Fruit fly (Drosophila melanogaster): ENCODE results near the gene Utx.

The Utx gene

DNA sequence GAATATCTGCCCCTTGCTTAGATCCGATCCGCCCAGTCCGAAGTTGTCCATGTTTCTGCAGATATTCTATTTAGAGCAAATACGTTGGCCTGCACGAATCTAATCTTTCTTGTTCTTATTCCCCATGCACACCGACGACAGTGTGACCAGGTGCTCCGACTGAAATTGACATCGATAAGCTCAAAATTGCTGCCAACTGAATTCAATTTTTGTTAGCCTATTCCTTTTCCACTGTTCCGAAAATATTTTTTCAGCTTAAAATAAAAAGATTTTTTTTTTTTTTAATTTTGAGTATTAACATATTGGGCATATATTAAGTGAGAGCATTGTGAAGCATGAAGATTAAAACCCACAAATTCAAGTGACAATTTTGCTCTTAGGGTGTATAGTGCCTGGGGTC lies 25.2 kb upstream of the Utx start, which contains the start of gene nmd:
nmd (minus strand) TSS at position 162 of the 400 bp plus-strand sequence.
- no peak for TF ChIP-seq CG17801 (GFP tag; optimal IDR thresholded peaks at IDR 0.05; ENCODE audit: partially characterized antibody)

DNA sequence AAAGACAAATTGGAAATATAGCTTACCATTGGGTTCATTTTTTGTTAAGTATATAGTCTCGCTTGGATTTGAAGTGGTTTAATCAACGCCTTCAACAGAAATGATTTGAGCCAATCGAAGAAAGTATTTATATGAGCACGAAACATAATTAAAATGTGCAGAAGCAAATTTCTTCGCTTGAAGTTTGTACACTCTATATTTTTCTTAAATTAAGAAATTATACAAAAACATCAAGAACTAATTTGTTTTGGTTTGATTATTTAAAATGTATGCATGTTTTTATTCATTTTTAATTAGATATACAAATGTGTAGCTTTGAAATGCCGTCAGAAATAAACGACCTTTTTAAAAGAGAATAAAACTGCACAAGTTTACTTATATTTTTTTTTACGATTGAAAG lies 23.3 kb upstream of the Utx start, which contains the start of gene CG13138:
CG13138 (minus strand) TSS at position 101 of the 400 bp plus-strand sequence.
- TF ChIP-seq CG17801 (GFP tag; optimal IDR thresholded peaks at IDR 0.05; ENCODE audit: partially characterized antibody): no peak

DNA sequence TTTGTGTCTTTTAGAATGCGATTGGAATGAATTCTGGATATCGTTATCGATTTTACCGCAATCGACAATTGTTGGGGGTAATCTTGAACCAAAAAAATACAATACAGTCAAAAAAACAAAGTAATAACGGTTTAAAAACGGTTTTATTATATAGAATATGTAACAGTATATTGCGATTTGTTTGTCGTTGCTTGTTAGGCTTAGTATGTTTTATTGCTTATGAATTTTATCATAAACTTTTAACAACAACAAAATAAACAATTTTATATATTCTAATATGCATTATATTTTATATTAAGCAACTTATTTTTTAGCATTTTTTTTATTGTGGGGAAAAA lies 21.2 kb upstream of the Utx start, which contains the start of gene CYLD:
CYLD (minus strand) TSS at position 38 of the 338 bp plus-strand sequence.
- TF ChIP-seq CG17801 (GFP tag; optimal IDR thresholded peaks at IDR 0.05; ENCODE audit: partially characterized antibody): peak; percentile 66

DNA sequence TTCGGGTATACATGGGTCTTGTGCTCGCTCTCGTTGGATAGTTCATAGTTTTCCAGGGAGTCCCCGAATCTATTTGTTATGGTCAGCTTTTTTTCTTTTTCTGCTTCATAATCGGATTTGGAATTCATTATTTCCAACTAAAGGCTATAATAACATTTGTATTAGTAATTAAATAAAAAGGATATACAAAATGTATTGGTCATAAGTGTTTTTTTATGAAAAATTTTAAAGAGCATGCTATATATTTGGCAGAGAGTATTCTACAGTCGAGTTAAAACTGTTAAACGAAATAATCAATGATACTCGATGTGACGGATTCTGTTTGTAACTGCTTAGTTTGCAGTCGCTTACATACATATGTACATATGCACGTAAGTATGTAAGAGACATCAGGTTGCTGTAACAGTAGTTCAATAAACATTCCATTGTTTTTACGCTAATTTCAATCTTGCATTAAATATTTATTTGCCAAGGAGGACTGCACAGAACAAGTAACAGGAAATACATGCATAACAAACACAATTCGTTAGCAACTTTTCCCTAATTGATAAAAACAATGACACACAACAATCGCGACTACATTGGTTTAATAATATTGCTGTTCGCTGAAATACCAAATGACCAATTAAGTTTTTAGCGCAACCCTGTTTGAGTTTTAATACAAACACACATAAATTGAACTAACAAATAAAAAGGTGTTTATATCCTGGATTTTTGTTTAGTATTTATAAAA lies 20.6 kb upstream of the Utx start:
- TF ChIP-seq CG17801 (GFP tag; optimal IDR thresholded peaks at IDR 0.05; ENCODE audit: partially characterized antibody): no peak

DNA sequence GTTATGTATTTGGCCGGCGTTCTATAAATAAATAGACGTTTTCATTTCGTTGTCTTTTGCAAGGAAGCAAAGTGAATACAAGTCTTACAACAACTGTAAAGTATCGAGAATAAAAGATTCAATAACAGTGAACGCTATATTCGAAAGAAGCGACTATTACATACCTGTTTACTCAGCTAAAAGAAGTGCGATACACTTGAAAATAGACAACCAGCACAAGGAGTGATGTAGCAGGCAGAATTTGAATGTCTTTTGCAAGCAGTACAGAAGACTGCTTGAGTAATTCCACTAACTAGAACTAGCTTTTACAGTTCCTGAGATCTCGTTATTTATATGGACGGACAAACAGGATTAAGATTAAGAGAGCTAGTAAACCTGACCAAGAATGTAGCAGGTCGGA lies 19.7 kb upstream of the Utx start:
- TF ChIP-seq CG17801 (GFP tag; optimal IDR thresholded peaks at IDR 0.05; ENCODE audit: partially characterized antibody): no peak

DNA sequence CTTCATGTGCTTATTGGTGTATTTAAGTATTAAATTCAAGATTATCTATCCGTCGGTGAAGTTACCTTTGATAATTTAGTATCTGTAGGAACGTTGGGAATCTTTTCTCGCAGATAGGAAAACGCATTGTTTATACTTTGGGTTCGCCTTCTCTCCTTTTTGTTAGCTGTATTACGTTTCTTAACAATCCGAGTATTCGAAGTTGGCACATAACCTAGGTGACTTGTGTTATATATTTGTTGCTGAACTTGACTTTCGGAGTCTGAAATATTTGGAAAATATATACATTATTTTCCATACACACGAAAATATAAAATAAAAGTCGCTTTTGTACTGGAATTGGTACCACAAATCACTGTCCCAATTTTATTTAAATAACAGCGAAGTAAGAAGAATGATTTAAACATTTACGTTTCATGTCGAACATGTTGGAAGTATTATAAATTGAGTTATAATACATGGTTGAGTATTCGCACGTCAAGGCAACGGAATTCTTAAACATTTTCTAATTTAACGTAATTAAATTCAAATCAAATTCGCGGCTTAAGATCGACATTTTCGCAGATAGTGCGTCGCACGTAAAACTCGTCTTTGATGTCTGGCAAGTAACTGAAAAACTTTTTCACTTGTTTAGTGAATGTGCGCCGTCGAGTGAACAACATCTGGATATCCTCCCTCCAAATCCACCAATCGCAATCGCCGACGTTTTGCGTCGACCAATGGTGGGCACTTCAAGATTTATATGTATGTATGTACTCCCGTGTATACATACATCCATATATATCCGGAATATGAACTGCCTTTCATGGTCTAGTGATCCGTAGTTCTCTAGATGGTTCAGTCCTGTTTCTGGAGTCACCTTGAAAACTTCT lies 16.4 kb upstream of the Utx start, which contains the start of gene Hand:
Hand (minus strand) TSS at position 588 of the 872 bp plus-strand sequence.
- no peak for TF ChIP-seq CG17801 (GFP tag; optimal IDR thresholded peaks at IDR 0.05; ENCODE audit: partially characterized antibody)

DNA sequence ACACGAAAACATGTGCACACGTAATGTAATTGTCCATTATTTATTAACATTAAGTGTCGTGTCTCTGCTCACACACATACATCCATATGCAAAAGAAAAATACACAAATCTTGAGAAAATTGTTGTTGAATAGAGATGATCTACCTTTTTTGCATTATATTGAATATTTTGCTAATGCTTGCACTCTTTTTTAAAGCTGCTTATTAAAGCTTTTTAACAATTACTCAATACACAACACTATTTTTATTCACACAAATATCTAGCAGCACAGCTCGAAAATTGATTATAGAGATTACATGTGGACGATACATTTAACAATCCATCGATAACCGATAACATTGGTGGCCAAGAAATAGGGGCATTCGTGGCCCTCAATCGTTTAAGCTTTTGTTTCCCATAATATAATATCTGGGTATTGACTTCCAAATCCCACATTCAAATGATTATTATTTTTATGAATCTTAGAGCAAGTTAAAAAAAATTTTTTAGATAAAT lies 13.5 kb upstream of the Utx start, which contains the start of gene Ufd4:
Ufd4 (minus strand) TSS at position 300 of the 495 bp plus-strand sequence.
- peak; percentile 65 for TF ChIP-seq CG17801 (GFP tag; optimal IDR thresholded peaks at IDR 0.05; ENCODE audit: partially characterized antibody)

DNA sequence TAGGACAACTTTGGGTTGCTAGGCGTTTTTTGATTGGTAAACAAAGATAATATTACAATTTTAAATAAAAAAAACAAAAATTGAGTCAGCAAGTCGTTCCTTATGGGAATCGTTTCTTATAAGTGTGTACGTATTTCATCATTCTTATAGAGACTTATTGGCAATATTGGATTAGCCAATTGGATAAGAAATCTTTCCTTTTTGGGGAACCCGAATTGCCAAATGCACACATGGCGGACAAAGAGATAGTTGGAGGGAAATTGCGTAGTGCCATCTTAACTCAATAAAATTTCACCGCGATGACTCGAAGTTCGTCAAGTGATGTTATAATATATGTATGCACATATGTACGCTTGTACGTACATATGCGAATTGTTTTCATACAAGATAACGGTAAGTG lies 12.7 kb upstream of the Utx start:
- TF ChIP-seq CG17801 (GFP tag; optimal IDR thresholded peaks at IDR 0.05; ENCODE audit: partially characterized antibody): no peak

DNA sequence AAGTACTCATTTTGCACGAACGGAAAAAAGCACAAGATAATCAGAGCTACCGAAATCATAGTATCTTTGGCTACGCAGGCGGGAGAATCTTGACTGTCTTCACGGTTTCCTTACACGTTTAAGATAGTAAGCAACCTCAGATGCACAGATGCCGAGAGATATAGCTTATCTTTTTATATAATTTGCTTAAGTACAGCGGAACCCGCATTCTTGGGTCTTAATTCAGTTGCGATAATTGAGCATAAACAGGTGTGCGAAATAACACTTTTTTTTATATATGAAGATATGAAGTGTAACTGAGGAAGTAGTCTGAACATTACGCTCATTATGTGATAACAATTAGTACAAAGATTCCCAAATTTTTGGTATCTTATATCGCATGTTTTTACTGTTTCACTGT lies 2.2 kb upstream of the Utx start, which contains the start of gene CG34043:
CG34043 (minus strand) TSS at position 101 of the 400 bp plus-strand sequence.
- no peak for TF ChIP-seq CG17801 (GFP tag; optimal IDR thresholded peaks at IDR 0.05; ENCODE audit: partially characterized antibody)

DNA sequence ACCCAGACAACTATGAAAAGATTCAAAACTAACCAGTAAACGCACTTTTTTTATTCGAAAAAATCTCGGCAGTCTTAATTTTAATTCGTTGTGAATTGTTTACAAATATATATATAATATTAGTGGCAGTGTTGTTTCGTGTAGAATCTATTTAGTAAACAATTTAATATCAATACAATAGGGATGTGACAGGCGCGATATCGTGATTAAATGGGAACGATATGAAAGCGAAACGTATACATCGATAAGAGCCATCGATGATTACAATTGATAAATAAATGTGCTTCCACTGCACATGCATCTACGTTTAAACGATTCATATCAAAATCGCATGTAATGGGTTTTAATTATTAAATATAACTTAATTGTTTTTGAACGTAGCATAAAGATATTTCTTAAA lies 1.2 kb downstream of the Utx start:
- TF ChIP-seq CG17801 (GFP tag; optimal IDR thresholded peaks at IDR 0.05; ENCODE audit: partially characterized antibody): peak; percentile 37

DNA sequence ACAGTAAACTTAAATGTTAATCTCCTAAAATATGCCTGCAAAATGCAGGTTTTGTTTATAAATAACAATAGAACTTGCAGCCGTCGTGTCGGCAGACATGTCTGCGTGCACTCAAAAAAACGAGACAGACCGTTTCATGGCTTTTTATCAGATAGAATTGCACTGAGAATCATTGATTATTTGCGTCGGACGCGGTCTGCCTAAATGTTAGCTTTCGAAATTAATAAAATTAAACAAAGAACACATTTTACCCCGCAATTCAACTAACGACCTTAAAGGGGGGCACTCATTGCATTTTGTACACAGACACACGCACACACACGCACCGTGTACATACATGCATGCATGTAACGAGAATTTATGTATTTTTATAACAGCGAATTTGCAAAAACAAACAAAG lies 1.8 kb downstream of the Utx start:
- TF ChIP-seq CG17801 (GFP tag; optimal IDR thresholded peaks at IDR 0.05; ENCODE audit: partially characterized antibody): no peak

DNA sequence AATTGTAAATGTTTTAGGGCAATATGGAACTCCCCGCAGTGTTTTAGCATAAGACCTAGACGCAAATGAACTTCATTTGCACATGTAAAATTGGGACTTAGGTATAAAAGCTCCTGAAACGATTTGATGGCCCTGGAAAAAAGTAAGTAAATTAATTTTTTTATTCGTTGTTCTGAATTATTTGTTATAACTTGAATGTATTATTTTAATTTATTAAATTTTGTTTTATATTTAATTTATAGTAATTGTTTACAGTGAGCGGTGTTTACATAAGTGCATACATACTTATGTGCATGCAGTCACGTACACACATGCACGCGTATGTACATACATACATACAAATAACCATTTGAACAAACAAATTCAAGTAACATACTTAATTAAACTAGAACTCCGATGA lies 2.2 kb downstream of the Utx start:
- peak; percentile 79 for TF ChIP-seq CG17801 (GFP tag; optimal IDR thresholded peaks at IDR 0.05; ENCODE audit: partially characterized antibody)

DNA sequence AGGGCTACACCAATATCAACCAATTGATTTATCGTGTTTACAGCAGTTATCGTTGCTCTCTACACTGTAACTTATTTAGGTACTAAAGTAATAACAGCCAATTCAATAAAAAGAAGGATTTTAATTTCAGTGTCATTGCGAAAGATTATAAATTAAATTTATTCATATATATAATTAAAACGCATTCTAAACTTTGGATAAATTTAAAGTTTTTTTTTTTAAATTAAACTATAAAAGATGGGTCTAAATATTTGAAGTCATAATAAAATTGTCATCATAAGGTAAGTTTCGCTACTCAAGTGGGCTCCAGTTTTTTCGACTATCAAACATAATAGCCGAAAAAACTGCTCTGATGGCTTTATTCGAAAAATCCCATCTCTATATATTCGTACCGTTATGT lies 6.4 kb downstream of the Utx start, which contains the start of gene trk:
trk (minus strand) TSS at position 101 of the 400 bp plus-strand sequence.
- TF ChIP-seq CG17801 (GFP tag; optimal IDR thresholded peaks at IDR 0.05; ENCODE audit: partially characterized antibody): peak; percentile 34

DNA sequence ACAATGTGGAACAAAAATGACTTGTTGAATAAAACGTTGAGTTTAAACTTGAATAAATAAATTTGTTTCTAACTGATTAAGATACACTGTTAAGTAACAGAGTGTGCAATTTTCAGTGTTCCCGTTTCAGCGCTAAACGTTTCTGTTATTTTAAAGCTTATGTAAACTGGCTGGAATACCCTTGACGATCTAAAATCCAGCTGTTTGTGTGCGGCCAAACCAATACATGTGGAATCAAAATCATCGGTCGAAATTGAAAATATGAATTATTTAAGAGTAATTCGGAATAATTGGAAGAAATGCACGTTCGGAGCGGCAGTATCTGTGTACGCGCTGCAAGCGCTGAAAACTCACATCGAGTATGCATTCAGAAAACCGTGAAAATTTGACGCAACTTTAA lies 8.8 kb downstream of the Utx start, which contains the start of gene Mulk:
Mulk (plus strand) TSS at position 198 of the 400 bp plus-strand sequence.
- TF ChIP-seq CG17801 (GFP tag; optimal IDR thresholded peaks at IDR 0.05; ENCODE audit: partially characterized antibody): no peak

DNA sequence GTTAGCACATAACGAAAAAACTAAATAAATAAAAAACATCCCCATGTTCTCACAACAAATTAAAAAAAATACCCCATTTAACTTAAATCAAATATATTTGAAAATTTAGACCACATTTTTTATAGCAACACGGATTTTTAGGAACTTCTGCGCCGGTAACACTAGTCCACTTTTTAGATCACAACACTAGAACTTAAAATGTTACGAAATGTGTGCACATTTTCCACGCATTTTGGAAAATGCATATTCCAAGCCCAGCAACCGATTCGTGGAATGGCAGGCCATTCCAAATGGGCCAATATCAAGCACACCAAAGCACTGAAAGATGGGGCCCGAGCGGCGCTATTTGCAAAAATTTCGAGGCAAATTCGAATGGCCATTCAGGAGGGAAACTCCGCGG lies 9.9 kb downstream of the Utx start, which contains the start of gene CG4957:
CG4957 (plus strand) TSS at position 185 of the 400 bp plus-strand sequence.
- TF ChIP-seq CG17801 (GFP tag; optimal IDR thresholded peaks at IDR 0.05; ENCODE audit: partially characterized antibody): no peak
